Worm (Caenorhabditis elegans) whole organism, dauer: ENCODE measurements around the gene Y41C4A.8.

ENCODE experiments used
- unc-62 ChIP-seq: sonication (generic microtip); optimal IDR thresholded peaks from 2 replicates; lab custom pipeline; 2017; ENCODE audit warnings: missing biosample characterization, missing genetic modification reagents, missing genetic modification characterization

Gene Y41C4A.8

DNA sequence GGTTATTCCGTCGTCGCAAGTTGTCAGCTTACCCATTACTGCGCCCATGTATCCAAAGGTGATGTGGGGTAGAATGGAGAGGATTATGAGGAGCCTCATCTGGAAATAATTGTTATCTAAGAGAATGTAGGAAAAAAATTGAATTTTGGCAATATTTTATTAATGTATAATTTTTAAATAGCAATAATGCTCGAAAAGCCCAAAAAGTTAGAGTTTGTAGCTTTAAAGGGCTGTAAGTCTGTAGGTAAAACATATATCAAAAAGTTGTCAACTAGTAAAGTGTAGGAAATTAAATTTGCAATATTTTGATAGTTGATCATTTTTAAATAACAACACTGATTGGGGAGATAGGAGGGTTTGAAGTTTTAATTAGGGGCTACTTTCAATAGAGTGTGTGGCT lies at the start of gene Y41C4A.8:
Gene Y41C4A.8, minus strand, starts transcription at position 101 of the 400 bp plus-strand sequence.
- TF ChIP-seq unc-62 (GFP tag; lab: Kevin White, UChicago) = no peak

DNA sequence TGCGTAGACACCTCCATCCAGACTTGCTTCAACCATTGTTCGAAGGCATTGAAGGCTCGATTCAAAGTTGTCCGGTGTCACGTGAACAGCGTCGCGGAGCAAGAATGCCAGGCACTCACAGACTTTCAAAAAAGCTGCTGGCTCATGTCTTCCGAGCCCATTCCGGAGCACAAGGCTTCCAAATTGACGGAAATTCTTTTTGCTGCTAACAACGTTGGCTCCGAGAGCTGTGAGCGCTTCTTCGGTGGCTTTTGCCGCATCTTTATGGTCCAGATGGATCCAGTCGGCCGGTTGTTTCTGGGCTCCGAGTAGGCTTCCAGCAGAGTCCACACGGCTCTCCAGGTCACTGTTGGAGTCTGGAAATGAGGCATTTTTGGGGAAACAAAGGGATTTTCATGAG lies 49.3 kb upstream of the Y41C4A.8 start:
- TF ChIP-seq unc-62 (GFP tag; lab: Kevin White, UChicago) = no peak

DNA sequence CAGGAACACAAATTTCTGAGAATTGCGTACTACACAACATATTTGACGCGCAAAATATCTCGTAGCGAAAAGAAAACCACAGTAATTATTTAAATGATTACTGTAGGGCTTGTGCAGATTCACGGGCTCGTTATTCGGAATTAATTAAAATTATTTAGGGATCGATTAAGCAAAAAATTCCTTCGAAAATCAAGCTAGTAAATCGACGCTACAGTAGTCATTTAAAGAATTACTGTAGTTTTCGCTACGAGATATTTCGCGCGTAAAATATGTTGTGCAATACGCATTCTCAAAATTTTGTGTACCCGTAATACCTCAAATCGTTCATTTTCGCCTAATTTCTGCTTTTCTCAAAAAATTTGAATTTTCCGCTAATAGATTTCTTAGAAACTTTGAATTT lies 42.2 kb upstream of the Y41C4A.8 start:
- no peak for TF ChIP-seq unc-62 (GFP tag; lab: Kevin White, UChicago)

DNA sequence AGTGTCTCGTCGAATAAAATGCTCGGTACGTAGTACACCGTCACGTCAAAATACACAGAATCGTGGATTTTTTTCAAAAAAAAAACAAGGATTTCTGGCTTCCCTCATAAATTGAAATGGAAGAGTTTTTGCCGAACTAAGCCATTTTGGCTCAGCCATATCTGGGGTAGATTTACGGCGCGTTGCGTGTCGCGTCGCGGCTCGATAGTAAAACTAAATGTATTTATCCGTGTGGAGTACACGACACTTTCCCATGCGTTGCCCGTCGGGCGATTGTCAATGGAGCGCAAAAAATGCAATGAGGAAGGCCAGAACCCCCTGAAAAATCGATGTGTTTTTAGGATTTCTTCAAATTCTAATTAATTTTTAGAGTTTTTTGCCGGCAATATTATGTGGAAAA lies 41.6 kb upstream of the Y41C4A.8 start:
- no peak for TF ChIP-seq unc-62 (GFP tag; lab: Kevin White, UChicago)

DNA sequence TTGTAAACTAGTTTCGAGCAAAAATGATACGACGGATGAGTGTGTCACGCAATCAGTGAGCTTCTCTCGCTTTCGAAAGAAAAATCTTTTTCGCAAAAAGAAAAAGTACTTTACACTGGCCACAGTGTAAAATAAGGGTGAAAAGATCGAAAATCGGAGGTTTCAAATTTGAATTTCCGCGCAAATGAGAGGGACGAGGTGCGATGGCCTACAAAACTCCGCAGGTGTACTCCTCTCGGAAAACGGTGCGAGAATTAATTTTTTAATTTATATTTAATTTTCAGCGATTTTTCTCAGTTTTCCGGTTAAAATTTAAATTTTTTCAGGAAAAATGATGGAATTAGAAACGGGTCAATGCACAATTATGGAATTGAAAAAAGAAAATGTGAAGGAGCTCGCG lies 38.1 kb upstream of the Y41C4A.8 start, which contains the start of gene mrt-2:
Gene mrt-2, plus strand, starts transcription at position 49 of the 400 bp plus-strand sequence.
- TF ChIP-seq unc-62 (GFP tag; lab: Kevin White, UChicago) = no peak

DNA sequence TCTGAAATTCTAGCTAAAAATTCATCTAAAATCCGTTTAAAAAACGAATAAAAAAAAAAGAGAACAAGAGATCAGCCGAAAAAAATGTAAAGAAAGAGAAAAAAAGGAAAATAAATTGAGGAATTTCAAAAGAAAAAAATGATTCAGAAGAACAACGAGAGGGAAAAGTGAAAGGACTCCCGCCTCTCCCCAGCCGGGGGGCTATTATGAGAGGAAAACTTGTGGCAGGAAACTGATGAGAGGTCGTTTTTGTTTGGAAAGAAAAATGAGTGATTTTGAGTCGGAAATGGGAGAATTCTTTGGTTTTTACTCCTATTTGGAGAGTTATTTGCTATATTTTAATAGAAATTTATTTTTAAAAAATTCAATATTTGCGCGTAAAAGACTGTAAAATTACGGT lies 33.6 kb upstream of the Y41C4A.8 start:
- TF ChIP-seq unc-62 (GFP tag; lab: Kevin White, UChicago) = no peak

DNA sequence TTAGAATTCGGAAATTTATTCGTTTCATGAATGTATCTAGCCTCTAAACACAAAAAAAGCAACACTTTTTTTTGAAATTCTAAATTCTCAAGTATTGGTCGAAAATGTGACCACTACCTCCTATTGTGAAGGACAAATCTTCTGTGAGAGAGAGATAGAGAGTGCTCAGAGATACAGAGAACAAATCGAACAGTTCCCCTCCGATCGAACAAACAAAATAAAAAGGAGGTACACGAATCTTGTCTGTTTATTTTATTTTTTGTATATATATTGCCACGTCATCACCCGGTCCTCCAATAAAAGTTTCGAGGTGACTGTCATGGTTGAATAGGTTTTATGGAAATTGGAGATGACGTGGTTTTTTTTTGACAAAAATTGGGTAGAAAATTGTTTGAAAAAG lies 32.2 kb upstream of the Y41C4A.8 start:
- TF ChIP-seq unc-62 (GFP tag; lab: Kevin White, UChicago) = no peak

DNA sequence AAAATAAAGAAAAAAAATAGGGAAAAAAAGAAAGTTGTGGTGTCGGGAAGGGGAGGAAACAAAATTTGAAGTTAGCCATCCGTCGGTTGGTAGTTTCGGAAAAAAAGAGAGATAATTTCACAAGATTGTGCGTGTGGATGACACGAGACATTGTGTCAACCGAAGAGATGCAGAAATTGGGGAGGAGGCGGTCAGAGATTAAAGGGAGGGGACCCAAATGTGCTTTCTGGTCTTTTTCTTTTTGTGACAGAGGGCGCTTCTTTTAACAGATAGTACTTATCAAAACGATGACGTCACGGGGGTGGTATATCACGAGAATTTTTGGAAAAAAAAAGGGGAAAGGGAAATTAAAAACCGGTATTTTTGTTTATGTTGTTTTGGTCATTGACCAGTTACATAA lies 29.9 kb upstream of the Y41C4A.8 start:
- TF ChIP-seq unc-62 (GFP tag; lab: Kevin White, UChicago) = no peak

DNA sequence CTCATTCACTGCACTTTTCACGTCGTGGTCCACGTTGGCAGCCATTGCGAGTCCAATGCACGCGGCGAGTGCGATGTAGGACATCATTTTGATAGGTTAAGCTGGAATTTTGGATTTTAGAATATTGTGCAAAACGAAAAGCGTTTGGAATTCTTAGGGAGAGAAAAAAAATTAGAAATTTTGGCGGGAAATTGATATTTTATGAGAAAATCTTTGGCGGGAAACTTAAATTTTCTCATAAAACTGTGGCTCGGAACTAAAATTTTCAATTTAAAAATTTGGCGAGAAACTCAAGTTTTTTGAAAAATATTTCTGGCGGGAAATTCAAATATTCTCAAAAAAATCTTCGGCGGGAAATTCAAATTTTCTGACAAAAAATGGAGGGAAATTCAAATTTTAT lies 28.9 kb upstream of the Y41C4A.8 start, which contains the start of gene sup-1:
Gene sup-1, minus strand, starts transcription at position 101 of the 400 bp plus-strand sequence.
- no peak for TF ChIP-seq unc-62 (GFP tag; lab: Kevin White, UChicago)

DNA sequence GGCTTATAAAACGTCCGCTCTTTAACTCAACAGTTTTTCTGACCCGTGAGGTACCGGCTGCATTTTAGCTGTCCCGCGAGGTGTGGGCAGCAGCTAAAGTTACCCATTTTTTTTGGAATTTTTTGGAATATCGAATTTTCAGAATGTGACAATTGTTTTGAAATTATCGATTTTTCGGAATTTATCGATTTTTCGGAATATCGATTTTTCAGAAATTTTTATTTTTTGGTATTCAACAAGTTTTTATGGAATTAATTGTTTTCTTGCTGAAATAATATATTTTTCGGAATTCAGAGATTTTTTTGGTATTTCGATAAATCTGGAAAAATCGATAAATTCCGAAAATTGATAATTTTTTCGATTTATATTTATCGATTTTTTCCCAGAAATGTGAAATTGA lies 24.3 kb upstream of the Y41C4A.8 start:
- no peak for TF ChIP-seq unc-62 (GFP tag; lab: Kevin White, UChicago)

DNA sequence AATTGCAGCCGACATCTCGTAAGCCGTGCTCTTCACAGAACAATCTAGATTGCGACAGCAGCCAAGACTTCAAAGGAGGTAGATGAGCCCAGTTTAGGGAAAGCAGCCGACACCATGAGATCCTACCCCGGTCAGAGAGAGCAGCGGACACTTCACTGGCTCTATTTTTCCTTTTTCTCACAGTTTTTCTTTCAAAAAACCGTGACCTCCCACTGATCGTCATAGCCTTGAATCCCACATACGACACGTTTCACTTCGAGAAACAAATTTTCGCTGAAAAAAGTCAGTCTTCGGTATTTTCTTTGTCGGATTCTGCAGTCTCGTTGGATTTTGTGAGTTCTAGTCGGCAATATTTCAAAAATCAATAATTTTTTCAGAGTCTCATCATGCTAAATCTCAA lies 23.4 kb upstream of the Y41C4A.8 start, which contains the start of gene Y41C4A.21:
Gene Y41C4A.21, plus strand, starts transcription at position 301 of the 400 bp plus-strand sequence.
- no peak for TF ChIP-seq unc-62 (GFP tag; lab: Kevin White, UChicago)

DNA sequence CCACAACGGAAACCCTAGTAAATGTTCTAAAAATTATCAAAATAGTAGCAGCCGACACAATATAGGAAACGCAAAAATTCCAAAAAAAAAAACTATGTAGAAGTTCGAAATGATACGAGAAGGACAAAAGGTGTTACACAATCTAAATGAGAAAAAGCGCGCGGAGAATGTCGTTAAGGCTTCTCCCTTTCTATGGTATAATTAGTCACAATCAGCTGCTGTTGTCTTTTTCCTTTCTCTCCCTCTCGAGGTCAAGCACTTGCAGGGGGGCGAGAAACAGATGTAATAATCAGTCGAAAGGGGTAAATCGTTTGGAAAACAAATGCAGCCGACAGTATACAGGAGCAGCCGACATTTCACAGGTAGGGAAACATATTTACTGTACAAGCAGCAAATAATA lies 22.9 kb upstream of the Y41C4A.8 start:
- no peak for TF ChIP-seq unc-62 (GFP tag; lab: Kevin White, UChicago)

DNA sequence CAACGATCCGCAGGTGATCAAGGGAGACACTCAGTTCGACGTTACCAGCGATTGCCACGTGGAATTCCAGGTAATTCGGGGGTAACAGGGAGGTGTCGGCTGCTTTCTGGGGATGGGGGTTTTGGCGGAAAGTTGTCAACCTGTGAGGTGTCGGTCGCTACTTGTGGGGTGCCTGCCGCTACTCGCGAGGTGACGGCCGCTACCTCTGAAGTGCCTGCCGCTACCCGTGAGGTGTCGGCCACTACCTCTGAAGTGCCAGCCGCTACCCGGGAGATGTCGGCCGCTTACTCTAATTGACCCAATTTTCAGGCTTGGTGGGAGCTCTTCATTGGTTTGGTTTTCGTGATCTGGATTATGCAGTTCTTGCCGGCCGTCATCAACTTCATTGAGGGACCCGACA lies 22.2 kb upstream of the Y41C4A.8 start:
- no peak for TF ChIP-seq unc-62 (GFP tag; lab: Kevin White, UChicago)

DNA sequence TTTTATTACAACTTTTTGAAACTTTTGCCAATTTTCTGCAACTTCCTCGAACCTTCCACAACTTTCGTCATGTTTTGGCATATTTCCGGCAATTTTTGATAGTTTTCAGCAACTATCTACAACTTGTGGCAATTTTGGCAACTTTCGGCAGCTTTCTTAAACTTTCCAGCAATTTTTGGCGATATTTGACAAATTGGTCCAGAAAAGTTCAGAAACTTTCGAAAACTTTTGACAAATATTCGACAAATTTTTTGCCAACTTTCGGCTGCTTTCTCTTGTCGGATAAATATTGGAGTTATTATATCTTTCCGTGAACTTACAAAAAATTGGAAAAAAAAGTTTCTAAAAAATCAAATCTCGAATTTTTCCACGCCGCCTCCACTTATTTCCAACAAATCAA lies 21.7 kb upstream of the Y41C4A.8 start, which contains the start of gene Y41C4A.18:
Gene Y41C4A.18, plus strand, starts transcription at position 301 of the 400 bp plus-strand sequence.
- TF ChIP-seq unc-62 (GFP tag; lab: Kevin White, UChicago) = no peak

DNA sequence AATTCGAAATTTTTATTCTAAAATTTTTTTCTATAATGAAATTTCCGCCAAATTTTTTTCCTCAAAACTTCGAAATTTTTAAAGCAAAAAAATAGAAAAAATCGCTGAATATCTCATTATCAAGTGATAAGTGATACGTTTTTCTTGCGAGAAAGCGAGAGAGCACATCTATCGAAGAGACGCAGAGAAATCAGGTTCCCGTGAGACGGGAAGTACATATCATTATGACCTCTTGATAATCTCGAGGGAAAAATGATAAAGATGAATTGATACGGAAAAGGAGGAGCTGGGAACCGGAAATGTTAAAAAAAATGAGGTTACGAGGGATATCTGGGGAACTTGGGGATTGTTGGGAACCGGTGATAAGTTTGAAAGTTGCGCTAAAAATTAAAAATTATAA lies 18.4 kb upstream of the Y41C4A.8 start:
- TF ChIP-seq unc-62 (GFP tag; lab: Kevin White, UChicago) = no peak

DNA sequence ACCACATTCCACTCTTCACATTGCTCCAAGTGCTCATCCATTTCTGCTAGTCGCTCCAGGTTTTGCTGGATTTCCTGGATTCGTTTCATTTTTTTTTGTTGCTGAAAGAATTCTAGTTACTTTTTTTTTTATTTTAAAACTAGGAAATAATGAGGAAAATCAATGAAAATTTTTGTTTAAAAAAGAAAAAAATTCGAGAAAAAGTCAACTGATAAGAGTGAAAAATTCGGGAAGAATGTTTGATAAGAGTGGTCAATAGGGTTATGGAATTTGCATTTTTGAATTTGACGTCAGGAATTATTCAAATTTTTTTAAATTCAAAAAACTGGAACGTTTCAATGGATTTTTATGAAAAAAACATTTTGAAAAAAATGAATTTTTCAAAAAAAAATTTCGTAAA lies 18.0 kb upstream of the Y41C4A.8 start, which contains the start of gene Y41C4A.12:
Gene Y41C4A.12, minus strand, starts transcription at position 101 of the 400 bp plus-strand sequence.
- no peak for TF ChIP-seq unc-62 (GFP tag; lab: Kevin White, UChicago)

DNA sequence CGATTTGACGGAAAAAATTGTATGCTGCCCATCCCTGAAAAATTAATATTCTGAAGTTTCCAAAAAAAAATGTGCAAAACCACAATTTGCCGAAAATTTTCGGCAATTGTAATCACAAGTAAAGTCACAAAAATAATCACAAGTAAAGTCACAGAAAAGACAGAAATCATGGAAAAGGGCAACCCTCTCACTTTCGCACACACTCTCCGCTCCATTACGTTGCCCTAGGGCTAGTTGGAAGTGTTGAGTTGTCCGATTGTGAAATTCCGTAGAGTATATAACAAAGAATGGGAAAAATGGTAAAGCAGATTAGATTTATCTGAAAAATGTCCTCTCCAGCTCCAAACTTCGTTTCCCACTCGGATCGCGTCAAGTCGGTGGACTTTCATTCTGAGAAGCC lies 12.8 kb upstream of the Y41C4A.8 start, which contains the start of gene Y41C4A.32:
Gene Y41C4A.32, plus strand, starts transcription at position 302 of the 400 bp plus-strand sequence.
- no peak for TF ChIP-seq unc-62 (GFP tag; lab: Kevin White, UChicago)
